Worm (Caenorhabditis elegans): ENCODE data around the gene Y102A5C.40.

DNA sequence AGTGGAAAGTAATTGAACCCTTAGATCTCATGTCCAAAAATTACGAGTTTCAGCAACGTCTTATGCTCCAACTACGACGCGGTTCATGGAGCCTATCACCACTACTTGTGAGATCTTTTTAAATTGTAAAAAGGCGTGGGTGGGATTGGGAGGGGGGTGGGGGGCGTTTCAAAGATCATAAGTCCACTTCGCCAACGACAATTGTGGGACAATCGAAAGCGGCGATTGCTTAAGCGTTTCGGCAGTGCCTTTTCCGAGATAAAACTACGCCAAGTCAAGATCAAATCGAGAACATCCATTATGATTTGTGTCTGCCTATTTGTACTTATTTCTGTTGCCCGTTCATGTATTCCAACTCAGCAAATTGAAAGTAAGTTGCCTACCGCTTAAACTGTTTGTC lies 30.7 kb downstream of the Y102A5C.40 start, which contains the start of gene clec-239:
- no peak for TF ChIP-seq ccch-3 (GFP tag; optimal IDR thresholded peaks at IDR 0.05)
- TF ChIP-seq snpc-4 (GFP tag; optimal IDR thresholded peaks at IDR 0.05): no peak
- no peak for TF ChIP-seq snpc-4 (tag; optimal IDR thresholded peaks at IDR 0.05)
- TF ChIP-seq somi-1 (GFP tag; optimal IDR thresholded peaks at IDR 0.05): no peak
- no peak for TF ChIP-seq ets-4 (GFP tag; optimal IDR thresholded peaks at IDR 0.05)
- no peak for TF ChIP-seq pbrm-1 (GFP tag; IDR thresholded peaks at IDR 0.05)
- TF ChIP-seq lsy-27 (tag; optimal IDR thresholded peaks at IDR 0.05; ENCODE audit: borderline replicate concordance, insufficient read depth): no peak
